Worm (Caenorhabditis elegans): Measurements from ENCODE around the gene cyd-1.

ce11 chrII:13030567-13031188 lies 50.3 kb downstream of the cyd-1 start:
- no peak for TF ChIP-seq med-1 (GFP tag; optimal IDR thresholded peaks at IDR 0.05; ENCODE audit: insufficient read depth)
- no peak for TF ChIP-seq tab-1 (GFP tag; IDR thresholded peaks at IDR 0.05)
- no peak for TF ChIP-seq flt-1 (GFP tag; IDR thresholded peaks at IDR 0.05)
- TF ChIP-seq ztf-29 (GFP tag; IDR thresholded peaks at IDR 0.05) = no peak
- no peak for TF ChIP-seq T22C8.4 (GFP tag; IDR thresholded peaks at IDR 0.05)
- no peak for TF ChIP-seq klf-2 (GFP tag; conservative IDR thresholded peaks at IDR 0.05)
- peak; percentile 35 for TF ChIP-seq cog-1 (tag; optimal IDR thresholded peaks at IDR 0.05)
